Fruit fly (Drosophila melanogaster) ovary, adult (tissue): ENCODE results near the gene CG45489.
"Not testable (repeated sequence)": the region's sequence is repeated elsewhere in the genome, so short reads cannot be mapped to it uniquely, and the experiment has no call there.

Source experiments
- CG17801 ChIP-seq: fragments of 200-800 bp; optimal IDR thresholded peaks from 2 replicates; lab custom pipeline; 2019; ENCODE audit warnings: missing biosample characterization, mild to moderate bottlenecking, missing genetic modification characterization, moderate library complexity; ENCODE audit not compliant: partially characterized antibody

The CG45489 gene

dm6 chrX:19929078-19929477 lies at the start of gene CG45489:
TSS of gene CG45489 (minus strand) at chrX:19929178.
- not testable (repeated sequence) for TF ChIP-seq CG17801 (GFP tag; lab: Kevin White, UChicago)

- no peak for TF ChIP-seq CG17801 (GFP tag; lab: Kevin White, UChicago)
Observed at dm6 chrX:19964215-19964614, 35.2 kb upstream of the CG45489 start.

- TF ChIP-seq CG17801 (GFP tag; lab: Kevin White, UChicago), result no peak
Observed at dm6 chrX:19960881-19961347, 31.9 kb upstream of the CG45489 start, which contains the start of gene Nep3. TSS of gene Nep3 (plus strand) at chrX:19961297.

- no peak for TF ChIP-seq CG17801 (GFP tag; lab: Kevin White, UChicago)
Observed at dm6 chrX:19959353-19959969, 30.5 kb upstream of the CG45489 start, which contains the start of gene CG12655. TSS of gene CG12655 (minus strand) at chrX:19959403.

dm6 chrX:19958242-19958641 lies 29.3 kb upstream of the CG45489 start, which contains the start of gene CG43784:
TSS of gene CG43784 (minus strand) at chrX:19958342.
- not testable (repeated sequence) for TF ChIP-seq CG17801 (GFP tag; lab: Kevin White, UChicago)

- not testable (repeated sequence) for TF ChIP-seq CG17801 (GFP tag; lab: Kevin White, UChicago)
Observed at dm6 chrX:19953508-19953907, 24.5 kb upstream of the CG45489 start, which contains the start of gene CG45494. TSS of gene CG45494 (minus strand) at chrX:19953608.

- TF ChIP-seq CG17801 (GFP tag; lab: Kevin White, UChicago), result not testable (repeated sequence)
Observed at dm6 chrX:19948773-19949172, 19.8 kb upstream of the CG45489 start, which contains the start of gene CG45493. TSS of gene CG45493 (minus strand) at chrX:19948873.

dm6 chrX:19944047-19944446 lies 15.1 kb upstream of the CG45489 start, which contains the start of gene CG45492:
TSS of gene CG45492 (minus strand) at chrX:19944147.
- not testable (repeated sequence) for TF ChIP-seq CG17801 (GFP tag; lab: Kevin White, UChicago)

- TF ChIP-seq CG17801 (GFP tag; lab: Kevin White, UChicago), result not testable (repeated sequence)
Observed at dm6 chrX:19938894-19939293, 9.9 kb upstream of the CG45489 start, which contains the start of gene CG45491. TSS of gene CG45491 (minus strand) at chrX:19938994.

dm6 chrX:19934194-19934593 lies 5.2 kb upstream of the CG45489 start, which contains the start of gene CG45490:
TSS of gene CG45490 (minus strand) at chrX:19934294.
- TF ChIP-seq CG17801 (GFP tag; lab: Kevin White, UChicago), result not testable (repeated sequence)

- TF ChIP-seq CG17801 (GFP tag; lab: Kevin White, UChicago), result not testable (repeated sequence)
Observed at dm6 chrX:19920335-19920734, 8.6 kb downstream of the CG45489 start, which contains the start of gene CG45488. TSS of gene CG45488 (minus strand) at chrX:19920435.

- not testable (repeated sequence) for TF ChIP-seq CG17801 (GFP tag; lab: Kevin White, UChicago)
Observed at dm6 chrX:19915181-19915580, 13.8 kb downstream of the CG45489 start, which contains the start of gene CG45487. TSS of gene CG45487 (minus strand) at chrX:19915281.

- TF ChIP-seq CG17801 (GFP tag; lab: Kevin White, UChicago), result not testable (repeated sequence)
Observed at dm6 chrX:19910017-19910416, 19.0 kb downstream of the CG45489 start, which contains the start of gene CG45486. TSS of gene CG45486 (minus strand) at chrX:19910117.

- TF ChIP-seq CG17801 (GFP tag; lab: Kevin White, UChicago), result no peak
Observed at dm6 chrX:19899978-19900377, 29.0 kb downstream of the CG45489 start.

dm6 chrX:19897991-19898473 lies 30.9 kb downstream of the CG45489 start:
- TF ChIP-seq CG17801 (GFP tag; lab: Kevin White, UChicago), result no peak
